Worm (Caenorhabditis elegans) whole organism, L1 larva: Measurements from ENCODE around the gene col-12.

ENCODE experiments used
- C04F5.9 ChIP-seq: sonication (generic microtip); optimal IDR thresholded peaks from 2 replicates; lab custom pipeline; 2016; ENCODE audit warnings: missing genetic modification characterization, missing compliant biosample characterization
- ceh-90 ChIP-seq: sonication (generic microtip); optimal IDR thresholded peaks from 2 replicates; lab custom pipeline; 2016; ENCODE audit warnings: missing genetic modification characterization, missing compliant biosample characterization
- egl-27 ChIP-seq, 2 experiments: fragments of 150-350 bp in 1 of 2; sonication (generic microtip); optimal IDR thresholded peaks; 3 replicates each; lab custom pipeline; 2017 to 2018; ENCODE audit warnings: missing biosample characterization in 2 of 2, missing genetic modification characterization in 2 of 2, missing genetic modification reagents in 2 of 2
- hpl-2 ChIP-seq: fragments of 150-350 bp; optimal IDR thresholded peaks from 2 replicates; lab custom pipeline; 2014; ENCODE audit warnings: missing biosample characterization, missing genetic modification reagents, missing genetic modification characterization
- lin-15B ChIP-seq: fragments of 150-350 bp; sonication (generic microtip); optimal IDR thresholded peaks from 3 replicates; lab custom pipeline; 2014; ENCODE audit warnings: missing biosample characterization, missing genetic modification characterization
- lsy-2 ChIP-seq, 2 experiments: fragments of 150-350 bp; optimal IDR thresholded peaks; 2 replicates each; lab custom pipeline; 2014; ENCODE audit warnings: missing biosample characterization in 2 of 2, missing genetic modification characterization in 2 of 2
- nhr-12 ChIP-seq: sonication (generic microtip); optimal IDR thresholded peaks from 2 replicates; lab custom pipeline; 2017; ENCODE audit warnings: missing biosample characterization, missing genetic modification characterization
- nhr-237 ChIP-seq: fragments of 150-350 bp; optimal IDR thresholded peaks from 2 replicates; lab custom pipeline; 2014; ENCODE audit warnings: missing biosample characterization, missing genetic modification characterization
- nhr-28 ChIP-seq: fragments of 150-350 bp; optimal IDR thresholded peaks from 2 replicates; lab custom pipeline; 2014; ENCODE audit warnings: missing biosample characterization, missing genetic modification characterization
- nhr-76 ChIP-seq: sonication (generic microtip); optimal IDR thresholded peaks from 2 replicates; lab custom pipeline; 2017; ENCODE audit warnings: missing biosample characterization, missing genetic modification characterization
- rnt-1 ChIP-seq: sonication (generic microtip); optimal IDR thresholded peaks from 2 replicates; lab custom pipeline; 2016; ENCODE audit warnings: mild to moderate bottlenecking, missing genetic modification characterization, moderate library complexity, missing compliant biosample characterization
- vab-15 ChIP-seq: sonication (generic microtip); optimal IDR thresholded peaks from 2 replicates; lab custom pipeline; 2017; ENCODE audit warnings: missing genotype, mild to moderate bottlenecking, missing genetic modification characterization, missing compliant biosample characterization

- TF ChIP-seq hpl-2 (GFP tag; lab: Kevin White, UChicago) (no peak), nhr-28 (tag; lab: Kevin White, UChicago) (no peak), nhr-76 (tag; lab: Kevin White, UChicago) (no peak), rnt-1 (tag; lab: Kevin White, UChicago) (no peak), C04F5.9 (no peak), ceh-90 (tag; lab: Kevin White, UChicago) (no peak), egl-27 (tag; optimal IDR thresholded peaks at IDR 0.05; lab: Kevin White, UChicago) (no peak), lsy-2 (tag; optimal IDR thresholded peaks at IDR 0.05; lab: Kevin White, UChicago) (no peak), vab-15 (tag; lab: Kevin White, UChicago) (no peak), lin-15B (tag; lab: Kevin White, UChicago) (no peak), nhr-12 (tag; lab: Kevin White, UChicago) (no peak), nhr-237 (tag; lab: Kevin White, UChicago) (no peak)
Measured at ce11 chrV:10435198-10435597, 10.2 kb upstream of the col-12 start.
